Fruit fly (Drosophila melanogaster) whole organism, embryonic: ENCODE data around the gene CG13471.

Source experiments
- B-H1 ChIP-seq: fragments of 200-800 bp; sonication (Bioruptor generic); IDR thresholded peaks from 3 replicates; pipeline ENCODE4 v1.3.6; 2022; ENCODE audit warnings: missing biosample characterization, missing genetic modification characterization
- Bteb2 ChIP-seq: fragments of 200-800 bp; sonication (Bioruptor generic); optimal IDR thresholded peaks from 2 replicates; lab custom pipeline; 2016; ENCODE audit warnings: missing biosample characterization, missing genetic modification characterization
- CG10543 ChIP-seq: fragments of 200-800 bp; sonication (Bioruptor generic); optimal IDR thresholded peaks from 3 replicates; lab custom pipeline; 2017; ENCODE audit warnings: missing biosample characterization, mild to moderate bottlenecking, missing genetic modification characterization, moderate library complexity
- CG12104 ChIP-seq: fragments of 200-800 bp; sonication (Bioruptor generic); optimal IDR thresholded peaks from 3 replicates; lab custom pipeline; 2016; ENCODE audit warnings: missing biosample characterization, missing genetic modification characterization
- CG12659 ChIP-seq: fragments of 200-800 bp; sonication (Bioruptor generic); optimal IDR thresholded peaks from 3 replicates; lab custom pipeline; 2017; ENCODE audit warnings: mild to moderate bottlenecking, missing biosample characterization, missing genetic modification reagents, missing genetic modification characterization
- CG13287 ChIP-seq: fragments of 200-800 bp; sonication (Bioruptor generic); IDR thresholded peaks from 2 replicates; pipeline ENCODE4 v1.3.6; 2022; ENCODE audit warnings: missing biosample characterization, missing genetic modification characterization; ENCODE audit not compliant: partially characterized antibody
- CG1603 ChIP-seq: fragments of 200-800 bp; sonication (Bioruptor generic); optimal IDR thresholded peaks from 2 replicates; lab custom pipeline; 2019; ENCODE audit warnings: missing biosample characterization, mild to moderate bottlenecking, missing genetic modification characterization, moderate library complexity
- CG17385 ChIP-seq: fragments of 200-800 bp; sonication (Bioruptor generic); optimal IDR thresholded peaks from 3 replicates; lab custom pipeline; 2018; ENCODE audit warnings: missing biosample characterization, mild to moderate bottlenecking, missing genetic modification characterization
- CG17568 ChIP-seq: fragments of 200-800 bp; sonication (Bioruptor generic); optimal IDR thresholded peaks from 2 replicates; lab custom pipeline; 2018; ENCODE audit warnings: missing biosample characterization, mild to moderate bottlenecking, missing genetic modification characterization, moderate library complexity
- CG2129 ChIP-seq: fragments of 200-800 bp; sonication (Bioruptor generic); IDR thresholded peaks from 2 replicates; pipeline ENCODE4 v1.3.6; 2022; ENCODE audit warnings: missing biosample characterization, missing genetic modification characterization; ENCODE audit not compliant: partially characterized antibody
- CG6175 ChIP-seq: fragments of 200-800 bp; sonication (Bioruptor generic); IDR thresholded peaks from 3 replicates; pipeline ENCODE4 v1.3.6; 2022; ENCODE audit warnings: missing biosample characterization, missing genetic modification characterization
- CG7928 ChIP-seq: fragments of 200-800 bp; sonication (Bioruptor generic); optimal IDR thresholded peaks from 2 replicates; lab custom pipeline; 2017; ENCODE audit warnings: missing biosample characterization, mild to moderate bottlenecking, missing genetic modification characterization
- CG8290 ChIP-seq, 3 experiments: fragments of 200-800 bp; sonication (Bioruptor generic); optimal IDR thresholded peaks; 2 replicates each; lab custom pipeline; 2016 to 2019; ENCODE audit warnings: missing biosample characterization in 3 of 3, missing genetic modification characterization in 3 of 3, mild to moderate bottlenecking in 2 of 3, moderate library complexity in 1 of 3
- CG8765 ChIP-seq: fragments of 200-800 bp; sonication (Bioruptor generic); IDR thresholded peaks from 2 replicates; pipeline ENCODE4 v1.3.6; 2022; ENCODE audit warnings: missing biosample characterization, missing genetic modification characterization
- CG9437 ChIP-seq: fragments of 200-800 bp; sonication (Bioruptor generic); optimal IDR thresholded peaks from 2 replicates; lab custom pipeline; 2018; ENCODE audit warnings: missing biosample characterization, mild to moderate bottlenecking, missing genetic modification characterization
- Ets97D ChIP-seq: fragments of 200-800 bp; sonication (Bioruptor generic); optimal IDR thresholded peaks from 3 replicates; lab custom pipeline; 2016; ENCODE audit warnings: missing biosample characterization, missing genetic modification characterization
- Gsc ChIP-seq: fragments of 200-800 bp; sonication (Bioruptor generic); IDR thresholded peaks from 2 replicates; pipeline ENCODE4 v1.3.6; 2022; ENCODE audit warnings: missing biosample characterization, missing genetic modification characterization
- Gug ChIP-seq: fragments of 200-800 bp; sonication (Bioruptor generic); IDR thresholded peaks from 4 replicates; pipeline ENCODE4 v1.3.6; 2022; ENCODE audit warnings: missing biosample characterization, missing genetic modification characterization
- HLH54F ChIP-seq: fragments of 200-800 bp; sonication (Bioruptor generic); optimal IDR thresholded peaks from 3 replicates; lab custom pipeline; 2016; ENCODE audit warnings: missing biosample characterization, missing genetic modification characterization
- Kr ChIP-seq: fragments of 200-800 bp; sonication (Bioruptor generic); optimal IDR thresholded peaks from 2 replicates; lab custom pipeline; 2017; ENCODE audit warnings: missing biosample characterization, mild to moderate bottlenecking, missing genetic modification characterization
- MESR4 ChIP-seq: fragments of 200-800 bp; sonication (Bioruptor generic); optimal IDR thresholded peaks from 2 replicates; lab custom pipeline; 2018; ENCODE audit warnings: missing biosample characterization, mild to moderate bottlenecking, missing genetic modification characterization, moderate library complexity
- Max ChIP-seq: fragments of 200-800 bp; sonication (Bioruptor generic); optimal IDR thresholded peaks from 2 replicates; lab custom pipeline; 2016; ENCODE audit warnings: missing biosample characterization, mild to moderate bottlenecking, missing genetic modification characterization
- PHDP ChIP-seq: fragments of 200-800 bp; sonication (Bioruptor generic); optimal IDR thresholded peaks from 3 replicates; lab custom pipeline; 2018; ENCODE audit warnings: missing biosample characterization, mild to moderate bottlenecking, missing genetic modification characterization, moderate library complexity
- Pdp1 ChIP-seq, 2 experiments: fragments of 200-800 bp; sonication (Bioruptor generic); optimal IDR thresholded peaks; 3 replicates each; lab custom pipeline; 2016; ENCODE audit warnings: missing biosample characterization in 2 of 2, missing genetic modification characterization in 2 of 2, mild to moderate bottlenecking in 1 of 2, moderate library complexity in 1 of 2
- Ssrp ChIP-seq: fragments of 200-800 bp; sonication (Bioruptor generic); optimal IDR thresholded peaks from 2 replicates; lab custom pipeline; 2018; ENCODE audit warnings: missing biosample characterization, mild to moderate bottlenecking, missing genetic modification characterization, moderate library complexity
- Xbp1 ChIP-seq: fragments of 200-800 bp; sonication (Bioruptor generic); optimal IDR thresholded peaks from 3 replicates; lab custom pipeline; 2016; ENCODE audit warnings: missing biosample characterization, mild to moderate bottlenecking, missing genetic modification characterization
- al ChIP-seq: fragments of 200-800 bp; sonication (Bioruptor generic); IDR thresholded peaks from 2 replicates; pipeline ENCODE4 v1.3.6; 2022; ENCODE audit warnings: missing biosample characterization, missing genetic modification characterization
- amos ChIP-seq: fragments of 200-800 bp; sonication (Bioruptor generic); IDR thresholded peaks from 2 replicates; pipeline ENCODE4 v1.3.6; 2022; ENCODE audit warnings: missing biosample characterization, missing genetic modification characterization; ENCODE audit not compliant: partially characterized antibody
- ara ChIP-seq: fragments of 200-800 bp; sonication (Bioruptor generic); IDR thresholded peaks from 2 replicates; pipeline ENCODE4 v1.3.6; 2022; ENCODE audit warnings: missing biosample characterization, missing genetic modification characterization
- ase ChIP-seq: fragments of 200-800 bp; sonication (Bioruptor generic); IDR thresholded peaks from 3 replicates; pipeline ENCODE4 v1.3.6; 2022; ENCODE audit warnings: missing biosample characterization, missing genetic modification characterization
- bbx ChIP-seq: fragments of 200-800 bp; sonication (Bioruptor generic); IDR thresholded peaks from 2 replicates; pipeline ENCODE4 v1.3.6; 2022; ENCODE audit warnings: missing biosample characterization, missing genetic modification characterization; ENCODE audit not compliant: partially characterized antibody
- cg ChIP-seq: fragments of 200-800 bp; sonication (Bioruptor generic); optimal IDR thresholded peaks from 3 replicates; lab custom pipeline; 2019; ENCODE audit warnings: missing biosample characterization, mild to moderate bottlenecking, missing genetic modification characterization, moderate library complexity
- chm ChIP-seq: fragments of 200-800 bp; sonication (Bioruptor generic); IDR thresholded peaks from 2 replicates; pipeline ENCODE4 v1.3.6; 2022; ENCODE audit warnings: missing biosample characterization, missing genetic modification characterization
- croc ChIP-seq: fragments of 200-800 bp; sonication (Bioruptor generic); conservative IDR thresholded peaks from 3 replicates; pipeline ENCODE4 v1.3.6; 2022; ENCODE audit warnings: missing biosample characterization, missing genetic modification characterization
- crol ChIP-seq: fragments of 200-800 bp; sonication (Bioruptor generic); IDR thresholded peaks from 2 replicates; pipeline ENCODE4 v1.3.6; 2022; ENCODE audit warnings: missing biosample characterization, missing genetic modification characterization
- dm ChIP-seq: fragments of 200-800 bp; sonication (Bioruptor generic); optimal IDR thresholded peaks from 3 replicates; lab custom pipeline; 2016; ENCODE audit warnings: missing biosample characterization, missing genetic modification characterization
- dpn ChIP-seq, 2 experiments: fragments of 200-800 bp; sonication (Bioruptor generic); optimal IDR thresholded peaks; 3 replicates each; lab custom pipeline; 2016; ENCODE audit warnings: missing biosample characterization in 2 of 2, missing genetic modification characterization in 2 of 2
- esg ChIP-seq: fragments of 200-800 bp; sonication (Bioruptor generic); conservative IDR thresholded peaks from 2 replicates; pipeline ENCODE4 v1.3.6; 2022; ENCODE audit warnings: missing biosample characterization, missing genetic modification characterization
- fd64A ChIP-seq: fragments of 200-800 bp; sonication (Bioruptor generic); optimal IDR thresholded peaks from 3 replicates; lab custom pipeline; 2018; ENCODE audit warnings: missing biosample characterization, mild to moderate bottlenecking, missing genetic modification characterization
- gro ChIP-seq: fragments of 200-800 bp; sonication (Bioruptor generic); optimal IDR thresholded peaks from 2 replicates; lab custom pipeline; 2016; ENCODE audit warnings: missing biosample characterization, missing genetic modification characterization
- her ChIP-seq: fragments of 200-800 bp; sonication (Bioruptor generic); optimal IDR thresholded peaks from 2 replicates; lab custom pipeline; 2016; ENCODE audit warnings: missing biosample characterization, missing genetic modification characterization
- jigr1 ChIP-seq: fragments of 200-800 bp; sonication (Bioruptor generic); IDR thresholded peaks from 3 replicates; pipeline ENCODE4 v1.3.6; 2022; ENCODE audit warnings: missing biosample characterization, missing genetic modification characterization
- mam ChIP-seq: fragments of 200-800 bp; sonication (Bioruptor generic); optimal IDR thresholded peaks from 3 replicates; lab custom pipeline; 2016; ENCODE audit warnings: missing biosample characterization, missing genetic modification characterization
- sima ChIP-seq: fragments of 200-800 bp; sonication (Bioruptor generic); optimal IDR thresholded peaks from 2 replicates; lab custom pipeline; 2016; ENCODE audit warnings: missing biosample characterization, missing genetic modification characterization
- sna ChIP-seq: fragments of 200-800 bp; sonication (Bioruptor generic); IDR thresholded peaks from 2 replicates; pipeline ENCODE4 v1.3.6; 2022; ENCODE audit warnings: missing biosample characterization, missing genetic modification characterization; ENCODE audit not compliant: partially characterized antibody
- stc ChIP-seq: fragments of 200-800 bp; sonication (Bioruptor generic); IDR thresholded peaks from 2 replicates; pipeline ENCODE4 v1.3.6; 2022; ENCODE audit warnings: missing biosample characterization, missing genetic modification characterization
- trem ChIP-seq: fragments of 200-800 bp; optimal IDR thresholded peaks from 3 replicates; lab custom pipeline; 2019; ENCODE audit warnings: missing biosample characterization, mild to moderate bottlenecking, missing genetic modification characterization, moderate library complexity

Gene CG13471

dm6 chr3L:14775711-14776660 is 42.7 kb upstream of the CG13471 start, which contains the start of gene mop (continued):
- TF ChIP-seq croc (GFP tag; lab: Robert Waterston, UW) = no peak
- peak in 1 of 2 experiments; percentile 15 for TF ChIP-seq Pdp1 (GFP tag; optimal IDR thresholded peaks at IDR 0.05; lab: Kevin White, UChicago)
- TF ChIP-seq CG8290 (GFP tag; optimal IDR thresholded peaks at IDR 0.05; lab: Kevin White, UChicago) = peak; percentile 78
- peak in 1 of 2 experiments; percentile 70 for TF ChIP-seq CG8290 (tag; optimal IDR thresholded peaks at IDR 0.05; lab: Kevin White, UChicago)
- TF ChIP-seq Max (GFP tag; lab: Kevin White, UChicago) = no peak
- peak; percentile 34; the same call in 1 of the 2 replicates for TF ChIP-seq al (GFP tag; lab: Robert Waterston, UW)
- no peak for TF ChIP-seq CG17568 (GFP tag; lab: Kevin White, UChicago)
- TF ChIP-seq CG10543 (GFP tag; lab: Kevin White, UChicago) = no peak
- peak; percentile 73 for TF ChIP-seq CG13287 (GFP tag; lab: Robert Waterston, UW)
- TF ChIP-seq Bteb2 = peak; percentile 15
- peak; percentile 44 for TF ChIP-seq Ets97D (GFP tag; lab: Kevin White, UChicago)
- TF ChIP-seq CG1603 = no peak
- TF ChIP-seq Xbp1 (GFP tag; lab: Kevin White, UChicago) = peak; percentile 28
- no peak for TF ChIP-seq Kr
- TF ChIP-seq stc (GFP tag; lab: Robert Waterston, UW) = no peak
- peak; percentile 6 for TF ChIP-seq CG9437
- 0 out of 2 replicates have a peak, but pooled peaks have one; percentile 28 for TF ChIP-seq CG2129 (GFP tag; lab: Robert Waterston, UW)
- TF ChIP-seq mam (GFP tag; lab: Kevin White, UChicago) = peak; percentile 28
- TF ChIP-seq Gug (GFP tag; lab: Robert Waterston, UW) = peak; percentile 8; the same call in 1 of the 4 replicates
- TF ChIP-seq PHDP (tag; lab: Kevin White, UChicago) = no peak
- TF ChIP-seq esg = peak; percentile 59
- TF ChIP-seq ase (GFP tag; lab: Robert Waterston, UW) = peak; percentile 34; the same call in 1 of the 3 replicates
- TF ChIP-seq cg (GFP tag; lab: Kevin White, UChicago) = no peak
- TF ChIP-seq bbx (GFP tag; lab: Robert Waterston, UW) = peak; percentile 65
- no peak for TF ChIP-seq CG17385 (GFP tag; lab: Kevin White, UChicago)
- no peak for TF ChIP-seq Gsc (GFP tag; lab: Robert Waterston, UW)
- peak; percentile 61; the same call in 1 of the 2 replicates for TF ChIP-seq amos (GFP tag; lab: Robert Waterston, UW)
- no peak for TF ChIP-seq HLH54F (GFP tag; lab: Kevin White, UChicago)
- TF ChIP-seq CG12104 (GFP tag; lab: Kevin White, UChicago) = peak; percentile 59
- peak; percentile 0 for TF ChIP-seq her (GFP tag; lab: Kevin White, UChicago)
- peak; percentile 9 to 35 for TF ChIP-seq dpn (GFP tag; optimal IDR thresholded peaks at IDR 0.05; lab: Kevin White, UChicago)
- peak; percentile 32 for TF ChIP-seq Ssrp (tag; lab: Kevin White, UChicago)
- no peak for TF ChIP-seq dm (GFP tag; lab: Kevin White, UChicago)
- no peak for TF ChIP-seq CG8765 (GFP tag; lab: Robert Waterston, UW)
- peak; percentile 93 for TF ChIP-seq MESR4 (GFP tag; lab: Kevin White, UChicago)
- TF ChIP-seq CG12659 (GFP tag; lab: Kevin White, UChicago) = peak; percentile 55
- TF ChIP-seq CG6175 (GFP tag; lab: Robert Waterston, UW) = no peak
- peak; percentile 36; the same call in 2 of the 3 replicates for TF ChIP-seq B-H1 (GFP tag; lab: Robert Waterston, UW)
- no peak for TF ChIP-seq CG7928 (GFP tag; lab: Kevin White, UChicago)
- TF ChIP-seq crol (GFP tag; lab: Robert Waterston, UW) = peak; percentile 53
- TF ChIP-seq fd64A (GFP tag; lab: Kevin White, UChicago) = no peak
- no peak for TF ChIP-seq ara (GFP tag; lab: Robert Waterston, UW)
- TF ChIP-seq trem = peak; percentile 14
- TF ChIP-seq gro = no peak
- peak; percentile 72; the same call in 1 of the 2 replicates for TF ChIP-seq chm (GFP tag; lab: Robert Waterston, UW)
- TF ChIP-seq sima (GFP tag; lab: Kevin White, UChicago) = no peak
- peak; percentile 56; the same call in 1 of the 3 replicates for TF ChIP-seq jigr1 (GFP tag; lab: Robert Waterston, UW)
- TF ChIP-seq sna (GFP tag; lab: Robert Waterston, UW) = no peak
